Worm (Caenorhabditis elegans) whole organism, early embryonic: ENCODE measurements around the gene cyp-33C4.

Experiments
- B0310.2 ChIP-seq: sonication (generic microtip); optimal IDR thresholded peaks from 2 replicates; lab custom pipeline; 2016; ENCODE audit warnings: mild to moderate bottlenecking, missing genetic modification characterization, missing compliant biosample characterization
- F13C5.2 ChIP-seq: sonication (generic microtip); optimal IDR thresholded peaks from 2 replicates; lab custom pipeline; 2017; ENCODE audit warnings: mild to moderate bottlenecking, missing genetic modification characterization, inconsistent platforms, missing compliant biosample characterization
- aly-1 ChIP-seq: sonication (generic microtip); optimal IDR thresholded peaks from 2 replicates; lab custom pipeline; 2016; ENCODE audit warnings: missing genetic modification characterization, missing compliant biosample characterization
- ama-1 ChIP-seq: fragments of 150-350 bp; optimal IDR thresholded peaks from 2 replicates; lab custom pipeline; 2014
- ceh-13 ChIP-seq: fragments of 200-800 bp; sonication (Bioruptor generic); optimal IDR thresholded peaks from 2 replicates; lab custom pipeline; 2018; ENCODE audit warnings: mild to moderate bottlenecking, missing genetic modification characterization, missing compliant biosample characterization
- ceh-36 ChIP-seq: sonication (generic microtip); optimal IDR thresholded peaks from 2 replicates; lab custom pipeline; 2016; ENCODE audit warnings: missing genetic modification characterization, inconsistent platforms, missing compliant biosample characterization
- ets-7 ChIP-seq: sonication (generic microtip); optimal IDR thresholded peaks from 2 replicates; lab custom pipeline; 2016; ENCODE audit warnings: missing genotype, missing genetic modification characterization, missing compliant biosample characterization
- flt-1 ChIP-seq: fragments of 200-800 bp; sonication (Bioruptor generic); IDR thresholded peaks from 2 replicates; pipeline ENCODE4 v1.3.6; 2022; ENCODE audit warnings: missing genetic modification characterization, missing compliant biosample characterization
- hmbx-1 ChIP-seq: sonication (generic microtip); optimal IDR thresholded peaks from 2 replicates; lab custom pipeline; 2016; ENCODE audit warnings: mild to moderate bottlenecking, missing genetic modification characterization, missing compliant biosample characterization
- hmg-4 ChIP-seq: fragments of 200-800 bp; sonication (Bioruptor generic); optimal IDR thresholded peaks from 2 replicates; lab custom pipeline; 2018; ENCODE audit warnings: mild to moderate bottlenecking, missing genetic modification characterization, missing compliant biosample characterization
- hnd-1 ChIP-seq: sonication (generic microtip); optimal IDR thresholded peaks from 2 replicates; lab custom pipeline; 2016; ENCODE audit warnings: missing genetic modification characterization, missing compliant biosample characterization
- pes-1 ChIP-seq: fragments of 200-800 bp; sonication (Bioruptor generic); IDR thresholded peaks from 2 replicates; pipeline ENCODE4 v1.3.6; 2022; ENCODE audit warnings: missing genetic modification reagents, missing genetic modification characterization, missing compliant biosample characterization
- scrt-1 ChIP-seq: fragments of 200-800 bp; sonication (Bioruptor generic); IDR thresholded peaks from 2 replicates; pipeline ENCODE4 v1.3.6; 2022; ENCODE audit warnings: missing genetic modification characterization, missing compliant biosample characterization
- sea-1 ChIP-seq: fragments of 200-800 bp; sonication (Bioruptor generic); conservative IDR thresholded peaks from 2 replicates; pipeline ENCODE4 v1.3.6; 2022; ENCODE audit warnings: missing genetic modification characterization, missing compliant biosample characterization
- tbx-11 ChIP-seq: fragments of 200-800 bp; sonication (Bioruptor generic); IDR thresholded peaks from 2 replicates; pipeline ENCODE4 v1.3.6; 2022; ENCODE audit warnings: missing genetic modification characterization, missing compliant biosample characterization
- tbx-37 ChIP-seq: fragments of 200-800 bp; sonication (Bioruptor generic); conservative IDR thresholded peaks from 2 replicates; pipeline ENCODE4 v1.3.6; 2022; ENCODE audit warnings: missing genetic modification reagents, missing genetic modification characterization, missing compliant biosample characterization
- tra-4 ChIP-seq: sonication (generic microtip); optimal IDR thresholded peaks from 2 replicates; lab custom pipeline; 2017; ENCODE audit warnings: missing genetic modification characterization, missing compliant biosample characterization

cyp-33C4 gene

ce11 chrV:2260660-2261059, 24.7 kb downstream of the cyp-33C4 start, which contains the start of gene F41B5.12:
TSS of gene F41B5.12 (plus strand) at chrV:2260960.
- no peak for TF ChIP-seq scrt-1 (GFP tag; lab: Robert Waterston, UW)
- TF ChIP-seq hmg-4: no peak
- no peak for TF ChIP-seq aly-1 (tag; lab: Kevin White, UChicago)
- no peak for TF ChIP-seq pes-1 (GFP tag; lab: Robert Waterston, UW)
- TF ChIP-seq ama-1 (lab: Kevin White, UChicago): no peak
- no peak for TF ChIP-seq hnd-1 (tag; lab: Kevin White, UChicago)
- TF ChIP-seq tbx-37 (GFP tag; lab: Robert Waterston, UW): no peak
- TF ChIP-seq ets-7 (tag; lab: Kevin White, UChicago): no peak
- no peak for TF ChIP-seq hmbx-1 (tag; lab: Kevin White, UChicago)
- TF ChIP-seq tra-4 (tag; lab: Kevin White, UChicago): no peak
- no peak for TF ChIP-seq flt-1 (GFP tag; lab: Robert Waterston, UW)
- no peak for TF ChIP-seq B0310.2 (tag; lab: Kevin White, UChicago)
- TF ChIP-seq ceh-36 (tag; lab: Kevin White, UChicago): no peak
- no peak for TF ChIP-seq tbx-11 (GFP tag; lab: Robert Waterston, UW)
- no peak for TF ChIP-seq sea-1 (GFP tag; lab: Robert Waterston, UW)
- TF ChIP-seq ceh-13: no peak
- no peak for TF ChIP-seq F13C5.2

- TF ChIP-seq tbx-11 (GFP tag; lab: Robert Waterston, UW) (no peak), tbx-37 (GFP tag; lab: Robert Waterston, UW) (no peak), B0310.2 (tag; lab: Kevin White, UChicago) (no peak), hmbx-1 (tag; lab: Kevin White, UChicago) (no peak), pes-1 (GFP tag; lab: Robert Waterston, UW) (no peak), ceh-36 (tag; lab: Kevin White, UChicago) (no peak), F13C5.2 (no peak), scrt-1 (GFP tag; lab: Robert Waterston, UW) (no peak), hnd-1 (tag; lab: Kevin White, UChicago) (no peak), ets-7 (tag; lab: Kevin White, UChicago) (no peak)
Measured at ce11 chrV:2264455-2264854, 28.5 kb downstream of the cyp-33C4 start, which contains the start of gene nhr-183. TSS of gene nhr-183 (minus strand) at chrV:2264634.

- TF ChIP-seq sea-1 (GFP tag; lab: Robert Waterston, UW) (no peak), tra-4 (tag; lab: Kevin White, UChicago) (no peak), hmg-4 (no peak), tbx-37 (GFP tag; lab: Robert Waterston, UW) (no peak), tbx-11 (GFP tag; lab: Robert Waterston, UW) (no peak), scrt-1 (GFP tag; lab: Robert Waterston, UW) (no peak), ets-7 (tag; lab: Kevin White, UChicago) (no peak), flt-1 (GFP tag; lab: Robert Waterston, UW) (no peak), B0310.2 (tag; lab: Kevin White, UChicago) (no peak), hmbx-1 (tag; lab: Kevin White, UChicago) (no peak), ceh-13 (no peak), hnd-1 (tag; lab: Kevin White, UChicago) (no peak), aly-1 (tag; lab: Kevin White, UChicago) (no peak), F13C5.2 (no peak), ama-1 (lab: Kevin White, UChicago) (no peak), ceh-36 (tag; lab: Kevin White, UChicago) (no peak), pes-1 (GFP tag; lab: Robert Waterston, UW) (no peak)
Measured at ce11 chrV:2264925-2265324, 29.0 kb downstream of the cyp-33C4 start.

- TF ChIP-seq pes-1 (GFP tag; lab: Robert Waterston, UW) (no peak), ceh-36 (tag; lab: Kevin White, UChicago) (no peak)
Measured at ce11 chrV:2266958-2267357, 31.0 kb downstream of the cyp-33C4 start, which contains the start of gene nhr-275. TSS of gene nhr-275 (minus strand) at chrV:2267058.

ce11 chrV:2271750-2272149, 35.8 kb downstream of the cyp-33C4 start, which contains the start of gene Y5H2A.1:
TSS of gene Y5H2A.1 (minus strand) at chrV:2271850.
- TF ChIP-seq aly-1 (tag; lab: Kevin White, UChicago) (no peak), tbx-37 (GFP tag; lab: Robert Waterston, UW) (no peak), B0310.2 (tag; lab: Kevin White, UChicago) (no peak), ceh-13 (no peak), flt-1 (GFP tag; lab: Robert Waterston, UW) (no peak), hmbx-1 (tag; lab: Kevin White, UChicago) (no peak), sea-1 (GFP tag; lab: Robert Waterston, UW) (no peak)

ce11 chrV:2274253-2274892, 38.4 kb downstream of the cyp-33C4 start, which contains the start of the genes Y5H2A.4 and abu-4:
TSS of gene Y5H2A.4 (minus strand) at chrV:2274353.
TSS of gene abu-4 (plus strand) at chrV:2274842.
- TF ChIP-seq hnd-1 (tag; lab: Kevin White, UChicago): no peak
- no peak for TF ChIP-seq hmg-4
- TF ChIP-seq ceh-36 (tag; lab: Kevin White, UChicago): no peak
- no peak for TF ChIP-seq ceh-13
- TF ChIP-seq scrt-1 (GFP tag; lab: Robert Waterston, UW): no peak
- no peak for TF ChIP-seq pes-1 (GFP tag; lab: Robert Waterston, UW)
- TF ChIP-seq tbx-37 (GFP tag; lab: Robert Waterston, UW): no peak
- TF ChIP-seq aly-1 (tag; lab: Kevin White, UChicago): no peak
- TF ChIP-seq sea-1 (GFP tag; lab: Robert Waterston, UW): no peak
- TF ChIP-seq hmbx-1 (tag; lab: Kevin White, UChicago): no peak
- no peak for TF ChIP-seq flt-1 (GFP tag; lab: Robert Waterston, UW)

ce11 chrV:2277260-2277659, 41.3 kb downstream of the cyp-33C4 start:
- no peak for TF ChIP-seq ets-7 (tag; lab: Kevin White, UChicago)
- no peak for TF ChIP-seq flt-1 (GFP tag; lab: Robert Waterston, UW)
- TF ChIP-seq hmbx-1 (tag; lab: Kevin White, UChicago): no peak
- TF ChIP-seq hnd-1 (tag; lab: Kevin White, UChicago): no peak
- no peak for TF ChIP-seq tbx-37 (GFP tag; lab: Robert Waterston, UW)
